Fruit fly (Drosophila melanogaster): ENCODE measurements around the gene CG7376.
"Not testable (repeated sequence)": the region's sequence is repeated elsewhere in the genome, so short reads cannot be mapped to it uniquely, and the experiment has no call there.

Gene CG7376

DNA sequence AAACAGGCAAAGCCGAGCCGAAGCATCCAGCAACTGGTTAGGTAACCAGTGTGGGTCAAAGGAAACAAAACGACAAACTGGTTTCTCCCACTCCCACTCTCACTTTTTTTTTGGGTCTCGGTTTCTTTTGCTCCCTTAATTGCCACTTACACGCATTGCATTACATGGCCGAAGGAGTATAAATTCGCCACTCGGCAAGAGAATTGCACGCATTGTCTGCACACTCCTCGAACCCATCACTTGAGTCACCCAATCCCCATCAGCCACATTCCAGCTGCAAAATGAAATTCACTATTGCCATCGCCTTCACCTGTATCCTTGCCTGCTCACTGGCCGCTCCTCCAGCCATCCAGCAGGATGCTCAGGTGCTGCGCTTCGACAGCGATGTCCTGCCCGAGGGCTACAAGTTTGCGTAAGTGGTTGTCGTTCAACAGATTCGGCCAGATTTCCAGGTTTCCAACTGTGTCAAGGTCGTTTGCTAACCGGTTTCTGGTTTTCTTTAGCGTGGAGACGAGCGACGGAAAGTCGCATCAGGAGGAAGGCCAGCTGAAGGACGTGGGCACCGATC lies 30.8 kb upstream of the CG7376 start, which contains the start of gene Lcp65Ad:
Gene Lcp65Ad (plus strand): TSS at position 208 of the 568 bp plus-strand sequence.
- no peak for TF ChIP-seq CG18599 (GFP tag; optimal IDR thresholded peaks at IDR 0.05)
- no peak for TF ChIP-seq cad (GFP tag; optimal IDR thresholded peaks at IDR 0.05)
- TF ChIP-seq dpn (GFP tag; optimal IDR thresholded peaks at IDR 0.05): no peak
- TF ChIP-seq Blimp-1 (GFP tag; optimal IDR thresholded peaks at IDR 0.05): peak; percentile 25
- no peak for TF ChIP-seq jing (GFP tag; optimal IDR thresholded peaks at IDR 0.05)
- TF ChIP-seq HmgZ (tag; optimal IDR thresholded peaks at IDR 0.05): no peak
- peak; percentile 85 for TF ChIP-seq Ets65A (GFP tag)

DNA sequence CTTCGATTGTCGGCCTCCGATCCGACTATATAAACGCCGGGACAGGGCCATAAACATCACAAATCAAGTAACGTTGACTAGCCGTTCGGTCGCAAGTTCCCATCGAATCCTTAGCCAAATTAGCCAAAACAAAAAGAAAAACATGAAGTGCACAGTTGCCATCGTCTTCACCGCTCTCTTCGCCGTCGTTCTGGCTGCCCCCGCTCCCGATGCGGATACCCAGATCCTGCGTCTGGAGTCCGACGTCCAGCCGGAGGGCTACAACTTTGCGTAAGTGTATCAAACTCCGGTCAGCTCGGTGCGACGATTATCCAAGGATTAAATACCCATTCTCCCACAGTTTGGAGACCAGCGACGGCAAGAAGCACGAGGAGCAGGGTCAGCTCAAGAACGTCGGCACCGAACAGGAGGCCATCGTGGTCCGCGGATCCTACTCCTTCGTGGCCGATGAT lies 29.3 kb upstream of the CG7376 start, which contains the start of gene Lcp65Ac:
Gene Lcp65Ac (plus strand): TSS at position 51 of the 452 bp plus-strand sequence.
- TF ChIP-seq Dbx (GFP tag; IDR thresholded peaks at IDR 0.05) (0 out of 3 replicates have a peak, but pooled peaks have one; percentile 6), Ets65A (GFP tag) (peak; percentile 93), CG1233 (GFP tag; optimal IDR thresholded peaks at IDR 0.05) (no peak)

DNA sequence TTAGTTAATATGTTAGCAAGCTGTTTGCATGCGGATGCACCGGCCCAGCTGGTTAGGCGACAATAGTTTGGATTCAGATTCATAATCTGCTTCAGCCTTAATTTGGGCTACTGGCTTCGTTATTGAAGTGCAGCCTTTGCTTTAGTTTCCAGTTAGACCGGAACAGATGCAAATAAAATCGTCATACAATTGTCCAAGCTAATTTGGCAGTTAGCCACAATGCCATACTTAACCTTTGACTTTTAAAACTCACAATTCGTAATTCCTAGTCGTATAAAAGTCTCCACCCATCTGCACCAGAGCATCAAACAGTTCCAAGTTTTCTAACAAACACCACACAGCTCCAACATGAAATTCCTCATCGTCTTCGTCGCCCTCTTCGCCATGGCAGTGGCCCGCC lies 27.7 kb upstream of the CG7376 start, which contains the start of gene Lcp65Ab2:
Gene Lcp65Ab2 (plus strand): TSS at position 301 of the 400 bp plus-strand sequence.
- TF ChIP-seq CG14965 (GFP tag; optimal IDR thresholded peaks at IDR 0.05; ENCODE audit: borderline replicate concordance); CG13296 (GFP tag; optimal IDR thresholded peaks at IDR 0.05); schlank (tag; optimal IDR thresholded peaks at IDR 0.05): not testable (repeated sequence)

DNA sequence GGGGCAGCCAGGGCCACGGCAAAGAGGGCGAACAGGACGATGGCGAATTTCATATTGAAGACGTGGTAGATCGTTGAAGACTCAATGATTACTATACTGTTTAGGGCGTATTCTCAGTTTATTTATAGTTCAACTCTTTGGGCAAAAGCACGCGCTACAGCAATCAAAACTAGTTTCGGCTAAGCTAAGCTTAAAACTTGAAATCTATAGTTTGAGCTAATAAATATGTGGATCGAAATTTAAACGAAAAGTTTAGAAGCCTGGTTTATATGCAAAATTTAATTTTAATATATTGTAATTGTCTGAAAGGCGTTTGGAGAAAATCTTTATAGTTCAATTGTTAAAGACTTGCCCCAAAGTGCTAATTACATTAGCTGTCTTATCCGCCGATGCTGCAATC lies 26.2 kb upstream of the CG7376 start, which contains the start of gene Cpr65Ax1:
Gene Cpr65Ax1 (minus strand): TSS at position 101 of the 400 bp plus-strand sequence.
- not testable (repeated sequence) for TF ChIP-seq aop (GFP tag; IDR thresholded peaks at IDR 0.05); mld (GFP tag; IDR thresholded peaks at IDR 0.05; ENCODE audit: partially characterized antibody); CG11504 (tag; optimal IDR thresholded peaks at IDR 0.05)

DNA sequence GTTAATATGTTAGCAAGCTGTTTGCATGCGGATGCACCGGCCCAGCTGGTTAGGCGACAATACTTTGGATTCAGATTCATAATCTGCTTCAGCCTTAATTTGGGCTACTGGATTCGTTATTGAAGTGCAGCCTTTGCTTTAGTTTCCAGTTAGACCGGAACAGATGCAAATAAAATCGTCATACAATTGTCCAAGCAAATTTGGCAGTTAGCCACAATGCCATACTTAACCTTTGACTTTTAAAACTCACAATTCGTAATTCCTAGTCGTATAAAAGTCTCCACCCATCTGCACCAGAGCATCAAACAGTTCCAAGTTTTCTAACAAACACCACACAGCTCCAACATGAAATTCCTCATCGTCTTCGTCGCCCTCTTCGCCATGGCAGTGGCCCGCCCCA lies 24.8 kb upstream of the CG7376 start, which contains the start of gene Lcp65Ab1:
Gene Lcp65Ab1 (plus strand): TSS at position 301 of the 400 bp plus-strand sequence.
- not testable (repeated sequence) for TF ChIP-seq insv (GFP tag; optimal IDR thresholded peaks at IDR 0.05); CG12769 (tag; optimal IDR thresholded peaks at IDR 0.05); Optix (GFP tag; IDR thresholded peaks at IDR 0.05)

DNA sequence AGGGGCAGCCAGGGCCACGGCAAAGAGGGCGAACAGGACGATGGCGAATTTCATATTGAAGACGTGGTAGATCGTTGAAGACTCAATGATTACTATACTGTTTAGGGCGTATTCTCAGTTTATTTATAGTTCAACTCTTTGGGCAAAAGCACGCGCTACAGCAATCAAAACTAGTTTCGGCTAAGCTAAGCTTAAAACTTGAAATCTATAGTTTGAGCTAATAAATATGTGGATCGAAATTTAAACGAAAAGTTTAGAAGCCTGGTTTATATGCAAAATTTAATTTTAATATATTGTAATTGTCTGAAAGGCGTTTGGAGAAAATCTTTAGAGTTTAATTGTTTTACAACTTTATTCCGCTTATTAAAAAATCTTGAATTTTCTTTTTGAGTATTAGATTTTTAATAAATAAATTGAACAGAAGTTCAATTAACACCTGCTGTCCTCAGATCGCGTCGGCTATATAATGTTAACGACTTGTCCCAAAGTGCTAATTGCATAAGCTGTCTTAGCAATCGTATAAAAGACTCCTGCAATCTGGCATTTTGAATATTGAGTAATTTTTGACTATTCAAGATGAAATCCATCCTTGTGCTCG lies 23.2 kb upstream of the CG7376 start, which contains the start of the genes Cpr65Ax2 and Lcp65Aa:
Gene Cpr65Ax2 (minus strand): TSS at position 101 of the 598 bp plus-strand sequence.
Gene Lcp65Aa (plus strand): TSS at position 548 of the 598 bp plus-strand sequence.
- TF ChIP-seq Taf1 (GFP tag; IDR thresholded peaks at IDR 0.05); ab (GFP tag; optimal IDR thresholded peaks at IDR 0.05); dimm (GFP tag; IDR thresholded peaks at IDR 0.05): not testable (repeated sequence)

DNA sequence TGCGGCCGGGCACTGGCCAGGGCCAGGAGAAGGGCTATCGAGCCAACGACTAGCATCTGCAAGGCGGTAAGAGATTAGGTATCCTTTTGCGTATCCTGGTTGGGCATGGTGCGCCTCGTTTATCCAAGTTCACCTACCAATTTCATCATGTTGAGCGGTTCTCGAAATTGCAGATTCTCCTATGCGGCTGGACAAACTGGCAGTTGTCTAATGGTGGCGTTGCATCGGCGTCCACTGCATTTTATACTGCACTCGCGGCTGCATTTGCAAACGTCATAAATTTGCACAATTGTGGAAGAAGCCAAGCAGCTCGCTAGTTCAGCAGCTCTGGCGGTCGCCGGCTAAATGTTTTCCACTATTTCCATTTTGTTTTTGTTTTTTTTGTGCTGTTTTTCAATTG lies 21.5 kb upstream of the CG7376 start, which contains the start of gene Acp65Aa:
Gene Acp65Aa (minus strand): TSS at position 215 of the 400 bp plus-strand sequence.
- TF ChIP-seq Ets65A (GFP tag): peak; percentile 90
- TF ChIP-seq Lpt (GFP tag; optimal IDR thresholded peaks at IDR 0.05): no peak
- 0 out of 2 replicates have a peak, but pooled peaks have one; percentile 4 for TF ChIP-seq lmd (GFP tag; IDR thresholded peaks at IDR 0.05)

DNA sequence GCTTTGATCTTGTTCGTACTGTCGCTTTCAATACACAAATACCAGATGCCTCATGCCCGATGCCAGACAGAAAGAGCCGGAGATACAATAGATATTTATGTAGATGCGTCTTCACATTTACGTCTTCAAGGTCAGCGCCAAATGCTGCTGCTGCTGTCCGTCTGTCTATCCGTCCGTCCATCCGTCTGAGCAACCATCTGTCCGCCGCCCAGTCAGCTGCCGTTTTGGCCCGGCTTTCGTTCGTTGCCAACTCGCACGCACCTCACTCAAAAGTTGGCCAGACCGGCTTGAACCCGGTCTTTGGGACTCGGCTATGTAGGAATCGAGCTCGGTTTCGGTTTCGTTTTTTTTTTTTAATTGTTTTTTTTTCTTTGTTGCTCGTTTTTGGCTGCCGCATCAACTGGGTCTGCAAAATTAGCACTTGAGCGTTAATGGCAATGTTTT lies 19.1 kb upstream of the CG7376 start:
- no peak for TF ChIP-seq sr (GFP tag; IDR thresholded peaks at IDR 0.05)
- TF ChIP-seq CG13296 (GFP tag; optimal IDR thresholded peaks at IDR 0.05): no peak
- peak; percentile 37; the same call in 1 of the 2 replicates for TF ChIP-seq Drgx (GFP tag; IDR thresholded peaks at IDR 0.05)
- peak; percentile 67; the same call in 2 of the 3 replicates for TF ChIP-seq z (GFP tag; IDR thresholded peaks at IDR 0.05)
- no peak for TF ChIP-seq dm (GFP tag; optimal IDR thresholded peaks at IDR 0.05)
- no peak for TF ChIP-seq NC2α (GFP tag; optimal IDR thresholded peaks at IDR 0.05)
- no peak for TF ChIP-seq Med (GFP tag)
- no peak for TF ChIP-seq nmo (GFP tag; optimal IDR thresholded peaks at IDR 0.05)
- no peak for TF ChIP-seq cad (GFP tag; optimal IDR thresholded peaks at IDR 0.05)
- no peak for TF ChIP-seq C15 (GFP tag; IDR thresholded peaks at IDR 0.05)
- TF ChIP-seq aop (GFP tag; IDR thresholded peaks at IDR 0.05): no peak
- peak; percentile 71 for TF ChIP-seq ftz-f1 (GFP tag; optimal IDR thresholded peaks at IDR 0.05)
- TF ChIP-seq Hand (GFP tag; optimal IDR thresholded peaks at IDR 0.05): no peak
- no peak for TF ChIP-seq CG30020 (tag; optimal IDR thresholded peaks at IDR 0.05)
